Worm (Caenorhabditis elegans) whole organism, mixed stage, embryonic: ENCODE data around the gene str-71.

Experiments
- M03D4.4 ChIP-seq: sonication (generic microtip); optimal IDR thresholded peaks from 2 replicates; lab custom pipeline; 2017; ENCODE audit warnings: mild to moderate bottlenecking, missing genetic modification characterization, missing compliant biosample characterization
- bed-3 ChIP-seq: fragments of 200-800 bp; sonication (Bioruptor generic); optimal IDR thresholded peaks from 3 replicates; lab custom pipeline; 2018; ENCODE audit warnings: mild to moderate bottlenecking, missing genetic modification characterization, moderate library complexity, missing compliant biosample characterization
- blmp-1 ChIP-seq: fragments of 150-350 bp; optimal IDR thresholded peaks from 2 replicates; lab custom pipeline; 2014; ENCODE audit warnings: missing biosample characterization, missing genetic modification characterization
- ceh-39 ChIP-seq: fragments of 150-350 bp; optimal IDR thresholded peaks from 2 replicates; lab custom pipeline; 2014; ENCODE audit warnings: missing biosample characterization, missing genetic modification characterization
- ceh-43 ChIP-seq: fragments of 200-800 bp; sonication (Bioruptor generic); optimal IDR thresholded peaks from 2 replicates; lab custom pipeline; 2018; ENCODE audit warnings: mild to moderate bottlenecking, missing genetic modification characterization, moderate library complexity, missing compliant biosample characterization
- ces-1 ChIP-seq: fragments of 150-350 bp; optimal IDR thresholded peaks from 2 replicates; lab custom pipeline; 2014; ENCODE audit warnings: missing biosample characterization, missing genetic modification reagents, missing genetic modification characterization
- cnd-1 ChIP-seq: fragments of 200-800 bp; sonication (Bioruptor generic); optimal IDR thresholded peaks from 2 replicates; lab custom pipeline; 2018; ENCODE audit warnings: mild to moderate bottlenecking, missing genetic modification characterization, missing compliant biosample characterization
- drap-1 ChIP-seq: fragments of 200-800 bp; sonication (Bioruptor generic); optimal IDR thresholded peaks from 3 replicates; lab custom pipeline; 2018; ENCODE audit warnings: mild to moderate bottlenecking, missing genetic modification characterization, missing compliant biosample characterization
- elt-1 ChIP-seq: sonication (generic microtip); optimal IDR thresholded peaks from 2 replicates; lab custom pipeline; 2017; ENCODE audit warnings: missing genetic modification characterization, mild to moderate bottlenecking, missing compliant biosample characterization, antibody characterized with exemption, moderate library complexity, borderline replicate concordance; ENCODE audit not compliant: insufficient read depth
- elt-3 ChIP-seq: fragments of 150-350 bp; optimal IDR thresholded peaks from 2 replicates; lab custom pipeline; 2014; ENCODE audit warnings: missing biosample characterization, missing genetic modification characterization
- flh-1 ChIP-seq: fragments of 200-800 bp; sonication (Bioruptor generic); optimal IDR thresholded peaks from 2 replicates; lab custom pipeline; 2018; ENCODE audit warnings: mild to moderate bottlenecking, missing genetic modification characterization, moderate library complexity, missing compliant biosample characterization
- ham-2 ChIP-seq: fragments of 200-800 bp; sonication (Bioruptor generic); optimal IDR thresholded peaks from 2 replicates; lab custom pipeline; 2018; ENCODE audit warnings: mild to moderate bottlenecking, missing genetic modification characterization, missing compliant biosample characterization
- lin-13 ChIP-seq: fragments of 150-350 bp; optimal IDR thresholded peaks from 2 replicates; lab custom pipeline; 2014; ENCODE audit warnings: missing biosample characterization, missing genetic modification characterization
- lin-32 ChIP-seq: fragments of 200-800 bp; sonication (Bioruptor generic); optimal IDR thresholded peaks from 2 replicates; lab custom pipeline; 2018; ENCODE audit warnings: mild to moderate bottlenecking, missing genetic modification characterization, missing compliant biosample characterization
- lsy-2 ChIP-seq: fragments of 150-350 bp; optimal IDR thresholded peaks from 2 replicates; lab custom pipeline; 2014; ENCODE audit warnings: missing biosample characterization, missing genetic modification characterization
- mab-5 ChIP-seq: fragments of 150-350 bp; optimal IDR thresholded peaks from 2 replicates; lab custom pipeline; 2014; ENCODE audit warnings: missing biosample characterization, missing genetic modification characterization
- mep-1 ChIP-seq: fragments of 150-350 bp; optimal IDR thresholded peaks from 2 replicates; lab custom pipeline; 2017; ENCODE audit warnings: missing biosample characterization, missing genetic modification reagents, missing genetic modification characterization, inconsistent platforms
- nhr-12 ChIP-seq: fragments of 150-350 bp; optimal IDR thresholded peaks from 2 replicates; lab custom pipeline; 2014; ENCODE audit warnings: missing biosample characterization, missing genetic modification characterization
- nhr-2 ChIP-seq: fragments of 150-350 bp; optimal IDR thresholded peaks from 2 replicates; lab custom pipeline; 2014; ENCODE audit warnings: missing biosample characterization, missing genetic modification characterization
- nhr-237 ChIP-seq: fragments of 150-350 bp; optimal IDR thresholded peaks from 2 replicates; lab custom pipeline; 2014; ENCODE audit warnings: missing biosample characterization, missing genetic modification characterization
- nhr-76 ChIP-seq: sonication (generic microtip); optimal IDR thresholded peaks from 2 replicates; lab custom pipeline; 2017; ENCODE audit warnings: missing biosample characterization, missing genetic modification characterization
- pha-4 ChIP-seq: fragments of 150-350 bp; optimal IDR thresholded peaks from 2 replicates; lab custom pipeline; 2018; ENCODE audit warnings: missing biosample characterization, missing genetic modification reagents, missing genetic modification characterization
- sem-2 ChIP-seq: fragments of 200-800 bp; sonication (Bioruptor generic); optimal IDR thresholded peaks from 2 replicates; lab custom pipeline; 2018; ENCODE audit warnings: mild to moderate bottlenecking, missing genetic modification characterization, missing compliant biosample characterization
- snpc-4 ChIP-seq: fragments of 150-350 bp; optimal IDR thresholded peaks from 2 replicates; lab custom pipeline; 2014; ENCODE audit warnings: missing biosample characterization, missing genetic modification characterization
- sptf-1 ChIP-seq: sonication (generic microtip); optimal IDR thresholded peaks from 2 replicates; lab custom pipeline; 2017; ENCODE audit warnings: mild to moderate bottlenecking, missing genetic modification characterization, moderate library complexity, missing compliant biosample characterization
- tbx-8 ChIP-seq: fragments of 200-800 bp; sonication (Bioruptor generic); optimal IDR thresholded peaks from 2 replicates; lab custom pipeline; 2018; ENCODE audit warnings: mild to moderate bottlenecking, missing genetic modification characterization, moderate library complexity, missing compliant biosample characterization
- unc-120 ChIP-seq: sonication (generic microtip); optimal IDR thresholded peaks from 2 replicates; lab custom pipeline; 2017; ENCODE audit warnings: missing genetic modification characterization, missing compliant biosample characterization; ENCODE audit not compliant: poor library complexity, severe bottlenecking
- unc-39 ChIP-seq: fragments of 150-350 bp; optimal IDR thresholded peaks from 2 replicates; lab custom pipeline; 2014; ENCODE audit warnings: missing biosample characterization, missing genetic modification characterization
- unc-62 ChIP-seq: fragments of 150-350 bp; optimal IDR thresholded peaks from 2 replicates; lab custom pipeline; 2014; ENCODE audit warnings: missing biosample characterization, missing genetic modification reagents, missing genetic modification characterization
- zip-8 ChIP-seq: fragments of 150-350 bp; optimal IDR thresholded peaks from 2 replicates; lab custom pipeline; 2014; ENCODE audit warnings: missing biosample characterization, missing genetic modification characterization
- ztf-11 ChIP-seq: fragments of 150-350 bp; optimal IDR thresholded peaks from 2 replicates; lab custom pipeline; 2014; ENCODE audit warnings: missing biosample characterization, missing genetic modification characterization

Gene str-71

ce11 chrV:15499099-15499498, 40.1 kb upstream of the str-71 start:
- TF ChIP-seq mep-1 (tag; lab: Kevin White, UChicago) (no peak), nhr-12 (tag; lab: Kevin White, UChicago) (no peak), ces-1 (GFP tag; lab: Kevin White, UChicago) (no peak), ztf-11 (tag; lab: Kevin White, UChicago) (no peak), flh-1 (no peak), unc-62 (no peak), cnd-1 (tag; lab: Kevin White, UChicago) (no peak), unc-120 (tag; lab: Kevin White, UChicago) (no peak), elt-3 (tag; lab: Kevin White, UChicago) (no peak), lin-32 (GFP tag; lab: Kevin White, UChicago) (no peak), nhr-2 (tag; lab: Kevin White, UChicago) (no peak), pha-4 (tag; lab: Kevin White, UChicago) (no peak)

- TF ChIP-seq cnd-1 (tag; lab: Kevin White, UChicago), result no peak
- no peak for TF ChIP-seq ceh-43 (GFP tag; lab: Kevin White, UChicago)
- no peak for TF ChIP-seq M03D4.4 (tag; lab: Kevin White, UChicago)
- no peak for TF ChIP-seq elt-3 (tag; lab: Kevin White, UChicago)
- no peak for TF ChIP-seq nhr-76 (tag; lab: Kevin White, UChicago)
- TF ChIP-seq sptf-1 (tag; lab: Kevin White, UChicago), result no peak
- TF ChIP-seq zip-8 (tag; lab: Kevin White, UChicago), result no peak
- TF ChIP-seq snpc-4 (tag; lab: Kevin White, UChicago), result no peak
- TF ChIP-seq ceh-39 (tag; lab: Kevin White, UChicago), result no peak
- TF ChIP-seq bed-3, result no peak
- no peak for TF ChIP-seq ztf-11 (tag; lab: Kevin White, UChicago)
Measured at ce11 chrV:15498434-15498833, 39.4 kb upstream of the str-71 start, which contains the start of gene C06B8.7. Gene C06B8.7, plus strand, starts transcription at chrV:15498734.

ce11 chrV:15497731-15498130, 38.7 kb upstream of the str-71 start:
- TF ChIP-seq M03D4.4 (tag; lab: Kevin White, UChicago) (no peak), snpc-4 (tag; lab: Kevin White, UChicago) (no peak), tbx-8 (GFP tag; lab: Kevin White, UChicago) (no peak), pha-4 (tag; lab: Kevin White, UChicago) (peak; percentile 100), ztf-11 (tag; lab: Kevin White, UChicago) (no peak), ham-2 (GFP tag; lab: Kevin White, UChicago) (peak; percentile 66), nhr-237 (no peak), lin-13 (tag; lab: Kevin White, UChicago) (peak; percentile 4), unc-39 (tag; lab: Kevin White, UChicago) (no peak), drap-1 (no peak), cnd-1 (tag; lab: Kevin White, UChicago) (peak; percentile 17)
- TF ChIP-seq, all 35 proteins: peak for 4

ce11 chrV:15495169-15495568, 36.2 kb upstream of the str-71 start, which contains the start of gene srh-219:
Gene srh-219, plus strand, starts transcription at chrV:15495469.
- TF ChIP-seq zip-8 (tag; lab: Kevin White, UChicago), result no peak
- no peak for TF ChIP-seq sem-2 (GFP tag; lab: Kevin White, UChicago)
- no peak for TF ChIP-seq nhr-237
- no peak for TF ChIP-seq sptf-1 (tag; lab: Kevin White, UChicago)
- no peak for TF ChIP-seq nhr-12 (tag; lab: Kevin White, UChicago)
- TF ChIP-seq drap-1, result no peak
- no peak for TF ChIP-seq bed-3
- no peak for TF ChIP-seq ces-1 (GFP tag; lab: Kevin White, UChicago)
- TF ChIP-seq ztf-11 (tag; lab: Kevin White, UChicago), result no peak
- TF ChIP-seq blmp-1 (tag; lab: Kevin White, UChicago), result no peak
- TF ChIP-seq ham-2 (GFP tag; lab: Kevin White, UChicago), result no peak
- TF ChIP-seq tbx-8 (GFP tag; lab: Kevin White, UChicago), result no peak
- no peak for TF ChIP-seq unc-120 (tag; lab: Kevin White, UChicago)
- TF ChIP-seq lsy-2 (tag; lab: Kevin White, UChicago), result no peak
- no peak for TF ChIP-seq mab-5
- TF ChIP-seq elt-1 (tag; lab: Kevin White, UChicago), result no peak
- no peak for TF ChIP-seq nhr-76 (tag; lab: Kevin White, UChicago)
- TF ChIP-seq lin-32 (GFP tag; lab: Kevin White, UChicago), result no peak
- TF ChIP-seq flh-1, result no peak
